Fruit fly (Drosophila melanogaster) whole organism, embryonic: Measurements from ENCODE around the gene eIF2Bepsilon.

ENCODE experiments used
- CG10543 ChIP-seq: fragments of 200-800 bp; sonication (Bioruptor generic); optimal IDR thresholded peaks from 3 replicates; lab custom pipeline; 2017; ENCODE audit warnings: missing biosample characterization, mild to moderate bottlenecking, missing genetic modification characterization, moderate library complexity
- CG11093 ChIP-seq: fragments of 200-800 bp; sonication (Bioruptor generic); IDR thresholded peaks from 3 replicates; pipeline ENCODE4 v1.3.6; 2022; ENCODE audit warnings: missing biosample characterization, missing genetic modification characterization
- CG12219 ChIP-seq: fragments of 200-800 bp; sonication (Bioruptor generic); optimal IDR thresholded peaks from 3 replicates; lab custom pipeline; 2018; ENCODE audit warnings: missing biosample characterization, mild to moderate bottlenecking, missing genetic modification characterization
- CG34422 ChIP-seq: fragments of 200-800 bp; sonication (Bioruptor generic); IDR thresholded peaks from 3 replicates; pipeline ENCODE4 v1.3.6; 2022; ENCODE audit warnings: missing biosample characterization, missing genetic modification characterization
- CG4360 ChIP-seq: fragments of 200-800 bp; sonication (Bioruptor generic); IDR thresholded peaks from 2 replicates; pipeline ENCODE4 v1.3.6; 2022; ENCODE audit warnings: missing biosample characterization, missing genetic modification characterization
- CG8359 ChIP-seq: fragments of 200-800 bp; sonication (Bioruptor generic); optimal IDR thresholded peaks from 2 replicates; lab custom pipeline; 2017; ENCODE audit warnings: missing biosample characterization, mild to moderate bottlenecking, missing genetic modification characterization, borderline replicate concordance
- dmrt11E ChIP-seq: fragments of 200-800 bp; sonication (Bioruptor generic); optimal IDR thresholded peaks from 3 replicates; lab custom pipeline; 2018; ENCODE audit warnings: missing biosample characterization, mild to moderate bottlenecking, missing genetic modification characterization, moderate library complexity
- tin ChIP-seq: fragments of 200-800 bp; sonication (Bioruptor generic); optimal IDR thresholded peaks from 3 replicates; lab custom pipeline; 2016; ENCODE audit warnings: missing biosample characterization, missing genetic modification characterization

- peak; percentile 32 for TF ChIP-seq CG10543 (GFP tag; lab: Kevin White, UChicago)
- TF ChIP-seq tin (GFP tag; lab: Kevin White, UChicago), result no peak
- no peak for TF ChIP-seq CG12219 (GFP tag; lab: Kevin White, UChicago)
- no peak for TF ChIP-seq CG11093 (GFP tag; lab: Robert Waterston, UW)
- TF ChIP-seq CG34422 (GFP tag; lab: Robert Waterston, UW), result no peak
- no peak for TF ChIP-seq dmrt11E (tag; lab: Kevin White, UChicago)
- TF ChIP-seq CG8359 (GFP tag; lab: Kevin White, UChicago), result no peak
- no peak for TF ChIP-seq CG4360
Measured at dm6 chrX:1948508-1949065, 25.9 kb upstream of the eIF2Bepsilon start.
